Worm (Caenorhabditis elegans) whole organism, L4 larva: ENCODE results near the gene cest-28.

Experiments used
- R02D3.7 ChIP-seq: fragments of 150-350 bp; sonication (generic microtip); optimal IDR thresholded peaks from 3 replicates; lab custom pipeline; 2014; ENCODE audit warnings: missing biosample characterization, missing genetic modification characterization
- aly-2 ChIP-seq: sonication (generic microtip); optimal IDR thresholded peaks from 2 replicates; lab custom pipeline; 2018; ENCODE audit warnings: missing biosample characterization, missing genetic modification characterization
- lsy-2 ChIP-seq, 2 experiments: fragments of 150-350 bp in 1 of 2; sonication (generic microtip) in 1 of 2; optimal IDR thresholded peaks; 2 replicates each; lab custom pipeline; 2014 to 2017; ENCODE audit warnings: missing biosample characterization in 2 of 2, missing genetic modification characterization in 2 of 2
- nhr-10 ChIP-seq: fragments of 150-350 bp; optimal IDR thresholded peaks from 2 replicates; lab custom pipeline; 2014; ENCODE audit warnings: missing biosample characterization, missing genetic modification characterization
- nhr-77 ChIP-seq: fragments of 150-350 bp; optimal IDR thresholded peaks from 2 replicates; lab custom pipeline; 2014; ENCODE audit warnings: missing biosample characterization, missing genetic modification characterization
- snpc-4 ChIP-seq: fragments of 150-350 bp; optimal IDR thresholded peaks from 2 replicates; lab custom pipeline; 2014; ENCODE audit warnings: missing biosample characterization, missing genetic modification characterization

DNA sequence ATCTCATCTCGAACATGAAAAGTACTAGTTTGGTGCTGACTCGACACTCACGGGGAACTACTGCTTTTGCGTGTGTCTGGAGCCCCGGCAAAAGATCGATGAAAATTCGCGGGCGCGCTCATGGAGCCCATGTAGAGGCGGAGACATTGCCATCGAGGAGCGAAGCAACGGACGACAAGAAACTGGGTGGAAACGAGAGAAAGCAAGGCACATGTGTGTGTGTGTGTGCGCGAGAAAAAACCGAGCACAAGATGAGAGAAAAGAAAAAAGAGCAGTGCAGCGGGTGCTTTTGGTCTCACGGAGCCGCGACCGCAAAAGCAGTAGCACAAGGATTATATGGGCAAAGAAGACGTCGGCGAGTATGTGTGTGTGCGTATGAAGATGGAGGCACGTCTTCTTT, 10.9 kb upstream of the cest-28 start:
- no peak for TF ChIP-seq nhr-10 (tag; lab: Kevin White, UChicago)
- TF ChIP-seq snpc-4 (tag; lab: Kevin White, UChicago): no peak
- no peak for TF ChIP-seq R02D3.7 (tag; lab: Kevin White, UChicago)
- no peak for TF ChIP-seq aly-2 (tag; lab: Kevin White, UChicago)
- no peak for TF ChIP-seq nhr-77 (tag; lab: Kevin White, UChicago)
- TF ChIP-seq lsy-2 (tag; optimal IDR thresholded peaks at IDR 0.05; lab: Kevin White, UChicago): peak in 1 of 2 experiments; percentile 19
